Worm (Caenorhabditis elegans) whole organism, dauer: ENCODE results near the gene F49C12.2.

Experiments
- unc-62 ChIP-seq: sonication (generic microtip); optimal IDR thresholded peaks from 2 replicates; lab custom pipeline; 2017; ENCODE audit warnings: missing biosample characterization, missing genetic modification reagents, missing genetic modification characterization

The F49C12.2 gene

DNA sequence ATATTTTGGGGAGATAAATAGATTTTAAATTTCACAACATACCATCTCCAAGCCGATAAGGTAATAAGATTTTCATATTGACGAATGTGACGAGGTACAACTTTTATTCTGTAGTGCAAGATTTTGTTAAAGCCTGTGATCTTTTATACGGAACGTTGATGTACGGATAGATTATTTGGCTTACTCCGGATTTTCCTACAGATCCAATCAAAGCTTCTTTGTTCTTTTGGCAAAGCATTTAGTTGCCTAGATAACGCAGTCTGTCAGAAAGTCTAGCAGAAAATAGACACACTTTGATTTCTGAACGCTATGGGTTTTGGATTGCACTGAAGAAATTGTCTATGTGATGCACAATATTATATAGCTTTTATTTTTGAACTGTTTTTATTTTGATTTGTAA is at the start of gene F49C12.2:
F49C12.2 (minus strand) TSS at position 101 of the 400 bp plus-strand sequence.
- no peak for TF ChIP-seq unc-62 (GFP tag; lab: Kevin White, UChicago)

- no peak for TF ChIP-seq unc-62 (GFP tag; lab: Kevin White, UChicago)
Measured at ce11 chrIV:9343102-9343599, 44.1 kb upstream of the F49C12.2 start, which contains the start of gene pigc-1. Gene pigc-1, minus strand, starts transcription at chrIV:9343152.

DNA sequence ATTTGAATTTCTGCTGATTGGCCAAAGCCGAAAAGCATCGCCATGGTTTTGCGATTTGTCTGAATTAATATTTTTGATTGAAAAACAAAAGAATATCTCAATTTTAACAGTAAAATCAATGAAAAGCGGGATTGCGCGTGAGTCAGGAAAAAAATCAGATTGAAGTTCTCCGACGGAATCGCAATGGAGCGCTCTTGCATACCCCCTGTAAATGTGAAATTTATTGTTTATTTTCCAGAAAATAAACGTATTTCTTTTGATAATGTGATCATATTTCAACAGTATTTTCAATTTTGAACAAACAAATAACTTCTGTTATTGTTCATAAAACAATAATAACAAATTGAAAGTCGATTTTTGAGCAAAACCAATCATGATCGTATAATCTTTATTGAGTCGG is 42.5 kb upstream of the F49C12.2 start, which contains the start of gene vps-26:
vps-26 (minus strand) TSS at position 200 of the 400 bp plus-strand sequence.
- TF ChIP-seq unc-62 (GFP tag; lab: Kevin White, UChicago) = no peak

- no peak for TF ChIP-seq unc-62 (GFP tag; lab: Kevin White, UChicago)
Measured at ce11 chrIV:9339205-9339604, 40.2 kb upstream of the F49C12.2 start, which contains the start of gene T20D3.6. Gene T20D3.6, minus strand, starts transcription at chrIV:9339305.

DNA sequence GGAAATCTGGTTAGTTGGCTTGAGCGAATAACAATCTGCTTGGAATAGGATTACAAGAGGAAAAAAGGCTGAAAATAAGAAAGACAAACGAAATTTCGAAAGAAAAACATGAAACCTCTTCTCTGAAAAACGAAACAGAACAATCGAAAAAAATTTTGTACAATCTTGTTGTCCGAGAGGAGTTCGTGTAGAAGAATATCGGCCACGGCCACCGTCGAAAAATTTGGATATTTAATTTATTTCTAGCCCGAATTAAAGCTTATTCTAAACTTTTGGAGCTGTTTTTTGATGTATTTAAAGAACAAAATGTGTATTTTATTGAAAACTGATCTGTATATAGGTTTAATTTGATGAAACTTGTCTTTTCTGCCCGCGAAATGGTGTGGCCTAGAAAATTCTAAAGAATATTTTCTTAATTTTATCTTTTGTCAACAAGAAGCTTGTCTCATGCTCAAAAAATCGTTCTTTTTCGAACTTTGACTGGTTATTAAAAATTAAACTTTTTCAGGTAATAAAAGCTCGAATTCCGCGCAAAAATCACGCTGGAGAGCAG is 37.6 kb upstream of the F49C12.2 start, which contains the start of gene T20D3.5:
T20D3.5 (plus strand) TSS at position 503 of the 553 bp plus-strand sequence.
- TF ChIP-seq unc-62 (GFP tag; lab: Kevin White, UChicago) = no peak

ce11 chrIV:9335552-9336251 is 36.7 kb upstream of the F49C12.2 start, which contains the start of the genes coa-4 and T20D3.14:
Gene coa-4, minus strand, starts transcription at chrIV:9335602.
Gene T20D3.14, minus strand, starts transcription at chrIV:9335909.
- no peak for TF ChIP-seq unc-62 (GFP tag; lab: Kevin White, UChicago)

DNA sequence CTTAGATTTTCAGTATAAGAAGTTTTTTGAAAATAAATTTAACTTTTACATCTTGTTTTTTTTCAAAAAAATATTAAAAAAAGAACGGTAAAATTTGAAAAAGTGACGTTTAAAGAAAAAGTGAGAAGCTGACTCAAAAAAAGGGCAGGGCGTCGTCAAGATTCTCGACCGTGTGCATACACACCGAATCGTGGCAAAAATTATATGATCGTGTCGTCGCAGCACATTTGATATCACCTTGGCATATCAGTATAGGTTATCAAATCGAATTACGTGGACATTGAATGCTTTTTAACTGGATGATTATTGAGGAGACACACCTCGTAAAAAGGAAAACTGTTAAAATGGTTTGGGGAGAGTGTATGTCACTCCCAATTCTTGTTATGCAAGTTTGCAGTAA is 34.0 kb upstream of the F49C12.2 start:
- no peak for TF ChIP-seq unc-62 (GFP tag; lab: Kevin White, UChicago)

DNA sequence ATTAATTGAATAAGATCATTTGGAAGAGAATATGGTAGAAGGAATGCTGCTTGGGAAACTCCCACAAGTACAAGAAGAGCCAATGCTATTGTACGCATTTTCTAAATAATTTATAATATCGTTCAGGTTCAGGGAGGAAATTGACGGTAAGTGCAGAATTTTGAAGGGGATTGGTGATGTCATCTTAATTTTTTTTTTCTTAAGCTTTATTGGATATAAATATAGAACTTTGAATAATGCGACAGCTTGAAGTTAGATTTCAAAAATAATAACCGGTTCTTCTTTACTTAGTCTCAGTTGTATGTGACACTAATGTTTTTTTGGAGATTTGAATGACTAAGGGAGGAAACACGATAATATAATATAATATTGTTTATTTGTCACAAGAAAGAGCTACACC is 31.7 kb upstream of the F49C12.2 start, which contains the start of gene nspg-7.1:
nspg-7.1 (minus strand) TSS at position 101 of the 400 bp plus-strand sequence.
- TF ChIP-seq unc-62 (GFP tag; lab: Kevin White, UChicago) = no peak

- TF ChIP-seq unc-62 (GFP tag; lab: Kevin White, UChicago) = no peak
Measured at ce11 chrIV:9327706-9328105, 28.7 kb upstream of the F49C12.2 start, which contains the start of gene clec-183. Gene clec-183, plus strand, starts transcription at chrIV:9328006.

- no peak for TF ChIP-seq unc-62 (GFP tag; lab: Kevin White, UChicago)
Measured at ce11 chrIV:9323989-9324506, 25.0 kb upstream of the F49C12.2 start, which contains the start of the genes nspg-11 and F49C12.15. Gene nspg-11, minus strand, starts transcription at chrIV:9324089. Gene F49C12.15, plus strand, starts transcription at chrIV:9324456.

DNA sequence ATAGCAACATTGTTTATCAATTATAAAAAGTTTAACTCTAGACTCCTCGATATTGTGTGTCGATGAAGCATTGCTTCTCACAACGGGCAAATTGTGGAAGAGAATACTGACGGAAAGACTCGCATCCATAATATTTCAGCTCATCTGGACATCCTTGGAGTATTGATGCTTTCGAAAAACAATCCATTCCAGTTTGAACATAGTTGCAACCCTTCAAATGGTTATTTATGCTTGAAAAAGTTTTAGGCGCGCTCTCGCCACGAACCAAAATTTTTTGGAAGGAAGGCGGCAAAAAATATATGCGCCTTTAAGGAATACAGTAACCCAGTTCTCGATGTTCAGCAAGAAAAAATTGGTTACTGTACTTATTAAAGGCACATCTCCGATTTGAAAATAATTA is 23.4 kb upstream of the F49C12.2 start:
- no peak for TF ChIP-seq unc-62 (GFP tag; lab: Kevin White, UChicago)

DNA sequence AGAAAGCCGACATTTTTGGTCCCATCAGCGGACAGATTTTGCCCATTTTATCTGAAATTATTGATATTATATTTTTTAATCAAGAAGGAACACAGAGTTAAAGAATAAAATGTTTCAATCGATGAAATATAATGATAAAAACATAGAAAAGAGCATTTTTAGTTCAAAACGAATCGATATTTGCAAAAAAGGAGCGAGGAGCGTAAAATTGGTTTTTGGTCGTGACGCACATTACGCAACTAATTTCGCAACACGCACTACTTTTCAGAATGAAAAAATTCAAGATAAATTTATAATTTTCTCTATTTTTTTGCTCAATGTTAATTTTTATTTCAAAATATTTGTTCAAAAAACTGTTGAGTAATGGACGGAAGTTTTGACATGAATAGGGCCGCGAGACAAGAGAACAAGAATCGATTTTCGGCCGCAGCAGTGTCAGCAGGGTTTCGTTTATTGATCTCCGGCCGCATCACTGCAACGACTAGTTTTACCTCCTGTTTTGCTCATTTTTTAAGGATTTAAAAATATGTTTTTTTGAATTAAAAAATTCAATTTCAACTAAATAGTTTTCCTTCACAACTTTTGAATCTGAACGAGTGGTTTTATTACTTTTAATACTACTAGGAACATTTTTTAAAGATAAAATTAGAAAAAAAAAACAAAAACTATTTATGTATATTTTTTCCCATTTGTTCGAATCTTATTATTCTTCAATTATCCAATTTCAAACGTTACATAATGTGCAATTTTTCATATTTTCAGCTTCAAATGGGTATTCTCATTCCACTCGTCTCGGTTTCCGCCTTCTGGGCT is 22.2 kb upstream of the F49C12.2 start, which contains the start of the genes F49C12.12 and vha-17:
F49C12.12 (minus strand) TSS at position 51 of the 813 bp plus-strand sequence.
vha-17 (plus strand) TSS at position 763 of the 813 bp plus-strand sequence.
- no peak for TF ChIP-seq unc-62 (GFP tag; lab: Kevin White, UChicago)

DNA sequence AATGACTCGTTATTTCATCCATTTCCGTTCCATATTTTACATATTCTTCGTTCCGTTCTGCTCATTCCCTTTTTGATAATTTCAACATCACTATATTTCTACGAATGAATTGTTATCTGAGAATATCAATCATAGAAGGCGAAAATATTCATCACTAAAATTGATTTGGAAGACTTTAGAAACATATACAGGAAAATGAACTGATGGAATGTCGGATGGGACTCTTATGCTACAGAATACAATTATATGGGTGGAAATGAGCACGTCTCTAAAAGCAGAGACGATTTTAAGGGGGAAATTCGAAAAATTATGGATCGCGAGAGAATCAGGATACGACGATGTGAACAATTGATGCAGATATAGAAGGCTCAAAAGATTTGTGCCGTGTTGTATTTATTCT is 21.0 kb upstream of the F49C12.2 start:
- TF ChIP-seq unc-62 (GFP tag; lab: Kevin White, UChicago) = no peak

- no peak for TF ChIP-seq unc-62 (GFP tag; lab: Kevin White, UChicago)
Measured at ce11 chrIV:9319080-9319479, 20.0 kb upstream of the F49C12.2 start, which contains the start of the genes F49C12.11 and nemt-1. Gene F49C12.11, plus strand, starts transcription at chrIV:9319380. Gene nemt-1, minus strand, starts transcription at chrIV:9319439.

DNA sequence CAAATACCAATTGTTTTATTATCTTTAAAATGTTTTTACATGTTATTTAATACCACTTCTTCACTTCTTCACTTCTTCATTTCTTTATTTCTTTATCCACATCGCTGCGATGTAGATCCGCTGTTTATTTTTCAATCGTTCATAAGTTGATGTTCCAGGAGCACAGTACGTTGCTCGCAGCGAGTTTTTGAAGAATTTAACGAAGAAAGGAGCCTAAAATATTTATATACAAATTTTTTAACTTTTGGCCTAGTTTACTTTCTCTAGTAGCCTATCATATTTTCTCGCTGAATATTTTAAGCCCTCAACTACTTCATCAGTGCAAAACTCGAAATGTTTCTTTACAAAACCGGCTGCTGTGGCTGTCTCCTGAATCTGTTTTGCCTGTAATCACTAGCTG is 19.1 kb upstream of the F49C12.2 start:
- TF ChIP-seq unc-62 (GFP tag; lab: Kevin White, UChicago) = no peak
